Fruit fly (Drosophila melanogaster) S2 (cell line): ENCODE results near the gene Gbeta5.

ENCODE experiments used
- CG8478 ChIP-seq: fragments of >200 bp; optimal IDR thresholded peaks from 2 replicates; lab custom pipeline; 2018
- CTCF ChIP-seq, 2 experiments: fragments of >200 bp; optimal IDR thresholded peaks; 2 replicates each; lab custom pipeline; 2018

The Gbeta5 gene

dm6 chrX:8152077-8152476 is at the start of gene Gbeta5:
Gene Gbeta5, minus strand, starts transcription at chrX:8152275.
- TF ChIP-seq CG8478 (lab: Kevin White, UChicago), result no peak
- no peak for TF ChIP-seq CTCF (optimal IDR thresholded peaks at IDR 0.05; lab: Kevin White, UChicago)

dm6 chrX:8198935-8199580 is 47.0 kb upstream of the Gbeta5 start:
- TF ChIP-seq CG8478 (lab: Kevin White, UChicago) (no peak), CTCF (optimal IDR thresholded peaks at IDR 0.05; lab: Kevin White, UChicago) (no peak)

DNA sequence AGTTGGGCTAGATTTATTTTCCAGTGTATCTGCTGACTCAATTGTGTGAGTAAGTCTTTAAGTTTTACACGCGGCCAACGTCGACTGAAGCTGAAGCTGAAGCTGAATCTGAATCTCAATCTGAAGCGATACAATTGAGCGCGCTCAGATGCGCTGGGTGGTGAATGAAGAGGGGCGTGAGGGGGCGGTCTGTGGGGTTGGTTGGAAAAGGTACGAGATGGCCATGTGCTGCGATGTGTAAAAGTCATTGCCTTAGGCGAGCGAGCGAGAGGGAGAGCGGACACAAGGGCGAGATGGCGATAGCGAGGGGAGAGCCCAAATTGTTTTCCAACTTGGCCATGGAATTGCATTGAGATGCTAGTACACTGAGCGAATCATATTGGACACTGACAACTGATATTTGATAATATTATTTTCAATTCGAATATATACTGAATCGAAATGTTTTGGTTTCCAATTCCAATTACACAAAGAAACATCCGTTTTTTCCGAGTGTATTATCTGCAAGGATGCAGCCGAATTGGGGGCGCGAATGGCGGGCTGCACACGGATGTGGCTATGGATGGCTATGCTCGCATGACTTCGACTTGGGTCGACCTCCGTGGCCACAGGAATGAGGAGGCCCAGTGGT is 44.6 kb upstream of the Gbeta5 start:
- TF ChIP-seq CTCF (optimal IDR thresholded peaks at IDR 0.05; lab: Kevin White, UChicago) (no peak), CG8478 (lab: Kevin White, UChicago) (no peak)

- TF ChIP-seq CTCF (optimal IDR thresholded peaks at IDR 0.05; lab: Kevin White, UChicago) (no peak), CG8478 (lab: Kevin White, UChicago) (no peak)
These were observed 44.1 kb upstream of the Gbeta5 start for dm6 chrX:8196157-8196526.

dm6 chrX:8195449-8196156 is 43.5 kb upstream of the Gbeta5 start:
- no peak for TF ChIP-seq CTCF (optimal IDR thresholded peaks at IDR 0.05; lab: Kevin White, UChicago)
- TF ChIP-seq CG8478 (lab: Kevin White, UChicago), result no peak

- TF ChIP-seq CG8478 (lab: Kevin White, UChicago) (no peak), CTCF (optimal IDR thresholded peaks at IDR 0.05; lab: Kevin White, UChicago) (no peak)
These were observed 42.5 kb upstream of the Gbeta5 start for dm6 chrX:8194559-8194958.

DNA sequence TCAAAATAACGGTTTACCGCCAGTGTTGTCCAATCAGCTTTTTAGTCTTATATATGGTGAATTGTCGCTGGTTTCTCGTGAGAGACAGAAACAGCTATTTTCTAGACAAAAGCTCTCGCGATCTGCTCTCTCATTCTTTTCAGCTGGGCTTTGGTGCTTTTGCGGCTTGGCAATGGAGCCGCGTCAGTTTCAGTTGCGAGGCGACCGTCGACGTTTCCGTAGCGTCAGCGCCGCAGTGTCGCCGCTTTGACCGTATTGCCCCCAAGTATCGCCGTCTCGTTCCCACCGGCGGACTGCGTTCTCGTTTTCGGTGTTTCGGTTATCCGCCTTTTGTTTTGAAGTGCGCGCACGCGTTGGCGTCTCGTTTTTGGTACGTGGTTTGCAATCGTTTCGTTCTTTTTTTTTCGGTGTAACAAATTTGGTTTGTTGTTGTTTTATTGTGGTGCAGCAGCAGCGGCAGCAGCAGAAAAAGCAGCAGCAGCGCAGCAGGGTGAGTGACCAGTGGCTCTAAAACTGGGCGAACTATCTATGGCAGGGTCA is 41.0 kb upstream of the Gbeta5 start:
- TF ChIP-seq CTCF (optimal IDR thresholded peaks at IDR 0.05; lab: Kevin White, UChicago) (no peak), CG8478 (lab: Kevin White, UChicago) (no peak)

DNA sequence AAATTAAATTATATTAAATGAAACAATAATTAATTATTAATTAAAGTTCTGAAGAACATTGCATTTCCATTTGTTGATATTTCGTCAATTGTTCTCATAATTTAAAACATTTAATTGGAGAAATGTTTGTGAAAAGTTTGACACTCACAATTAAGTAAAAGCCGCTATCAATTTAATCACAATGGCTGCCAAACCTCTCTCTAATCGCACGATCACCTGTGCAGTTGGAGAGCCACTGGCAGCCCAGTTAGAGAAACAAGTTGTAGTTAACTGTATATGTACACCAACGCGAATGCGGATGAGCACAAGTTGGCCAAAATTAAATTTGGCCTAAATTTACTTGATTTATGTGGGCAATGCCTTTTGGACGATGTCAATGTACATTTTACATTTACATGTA is 40.1 kb upstream of the Gbeta5 start:
- TF ChIP-seq CG8478 (lab: Kevin White, UChicago), result no peak
- peak in 1 of 2 experiments; percentile 12 for TF ChIP-seq CTCF (optimal IDR thresholded peaks at IDR 0.05; lab: Kevin White, UChicago)

DNA sequence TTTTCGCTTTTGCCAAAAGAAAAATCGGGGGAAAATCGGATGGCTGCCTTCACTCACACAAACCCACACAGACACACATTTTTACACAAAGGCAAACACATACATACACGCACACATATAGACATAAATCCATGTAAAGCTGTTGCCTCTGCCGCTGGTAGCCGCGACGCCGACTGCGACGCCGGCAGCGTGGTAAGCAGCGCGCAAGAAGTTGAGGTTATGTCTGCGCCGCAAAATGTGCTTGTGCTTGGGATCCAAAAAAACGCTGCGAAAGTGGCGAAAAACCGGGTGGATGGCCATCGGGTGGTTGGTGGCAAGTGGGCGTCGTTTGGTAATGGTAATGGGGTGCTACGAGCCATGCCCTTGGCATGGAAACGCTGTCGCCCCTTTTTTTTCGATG is 27.8 kb upstream of the Gbeta5 start:
- no peak for TF ChIP-seq CTCF (optimal IDR thresholded peaks at IDR 0.05; lab: Kevin White, UChicago)

dm6 chrX:8178989-8179388 is 26.9 kb upstream of the Gbeta5 start:
- no peak for TF ChIP-seq CTCF (optimal IDR thresholded peaks at IDR 0.05; lab: Kevin White, UChicago)
- TF ChIP-seq CG8478 (lab: Kevin White, UChicago), result no peak

- TF ChIP-seq CTCF (optimal IDR thresholded peaks at IDR 0.05; lab: Kevin White, UChicago) (no peak), CG8478 (lab: Kevin White, UChicago) (no peak)
These were observed 26.3 kb upstream of the Gbeta5 start, which contains the start of gene sdt for dm6 chrX:8178165-8178955. Gene sdt, plus strand, starts transcription at chrX:8178549.

- TF ChIP-seq CTCF (optimal IDR thresholded peaks at IDR 0.05; lab: Kevin White, UChicago) (no peak), CG8478 (lab: Kevin White, UChicago) (no peak)
These were observed 25.7 kb upstream of the Gbeta5 start for dm6 chrX:8177742-8178141.

DNA sequence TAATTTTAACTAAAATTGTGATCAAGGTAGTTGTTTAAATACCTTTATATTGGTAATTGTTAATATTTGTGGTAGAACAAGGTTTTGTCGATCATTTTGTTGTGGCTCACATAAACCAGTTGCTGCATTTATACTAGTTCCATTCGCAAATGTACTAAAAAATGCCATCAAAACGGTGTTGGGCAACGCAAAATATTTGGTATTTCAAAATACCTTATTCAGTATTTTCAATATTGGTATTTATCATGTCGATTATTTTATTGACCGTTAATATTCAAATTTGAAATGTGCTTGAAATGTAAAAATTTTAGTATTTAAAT is 24.9 kb upstream of the Gbeta5 start, which contains the start of gene slpr:
slpr (minus strand) TSS at position 156 of the 320 bp plus-strand sequence.
- TF ChIP-seq CTCF (optimal IDR thresholded peaks at IDR 0.05; lab: Kevin White, UChicago), result no peak
- no peak for TF ChIP-seq CG8478 (lab: Kevin White, UChicago)

DNA sequence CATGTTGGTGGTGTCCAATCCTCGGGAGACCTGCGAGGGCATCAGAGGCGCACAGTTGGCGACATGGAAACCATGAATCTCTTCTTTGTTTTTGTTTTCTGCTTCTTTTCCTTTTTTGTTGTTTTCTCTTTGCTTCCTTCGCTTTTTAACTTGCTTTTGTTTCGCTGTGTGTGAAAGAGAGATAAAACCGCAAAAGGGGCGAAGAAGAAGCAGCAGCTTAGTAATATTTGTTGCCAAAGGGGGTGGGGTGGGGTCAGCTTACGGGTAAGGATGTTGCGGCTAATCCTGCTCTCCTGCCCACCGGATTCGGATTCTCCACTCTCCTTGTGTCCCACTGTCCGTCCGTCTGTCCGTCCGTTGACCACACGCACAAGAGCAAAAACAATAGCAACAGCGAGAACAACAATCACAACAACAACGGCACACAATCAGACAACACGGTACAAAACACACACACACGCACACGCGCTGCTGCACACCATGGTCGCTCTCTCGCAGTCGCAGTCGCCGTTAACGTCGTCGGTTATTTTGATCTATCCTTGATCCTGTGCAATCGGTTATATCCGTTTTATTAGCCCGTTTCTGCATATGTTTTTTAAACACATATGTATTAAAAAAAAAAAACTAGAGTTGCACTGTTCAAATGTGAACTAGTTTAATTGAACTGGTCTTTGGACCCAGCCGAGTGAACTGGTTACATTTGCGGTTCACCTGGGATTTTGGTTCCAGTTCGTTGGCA is 24.4 kb upstream of the Gbeta5 start:
- TF ChIP-seq CTCF (optimal IDR thresholded peaks at IDR 0.05; lab: Kevin White, UChicago) (no peak), CG8478 (lab: Kevin White, UChicago) (no peak)
